Worm (Caenorhabditis elegans) whole organism, L1 larva: ENCODE measurements around the gene algn-6.

Experiments used
- C34B4.2 ChIP-seq: sonication (generic microtip); optimal IDR thresholded peaks from 2 replicates; lab custom pipeline; 2017; ENCODE audit warnings: mild to moderate bottlenecking, missing genetic modification characterization, missing compliant biosample characterization
- F16B12.6 ChIP-seq: fragments of 150-350 bp; optimal IDR thresholded peaks from 2 replicates; lab custom pipeline; 2014; ENCODE audit warnings: missing biosample characterization, missing genetic modification characterization
- aly-2 ChIP-seq: fragments of 150-350 bp; optimal IDR thresholded peaks from 2 replicates; lab custom pipeline; 2014; ENCODE audit warnings: missing biosample characterization, missing genetic modification characterization
- ama-1 ChIP-seq: fragments of 150-350 bp; optimal IDR thresholded peaks from 2 replicates; lab custom pipeline; 2014
- blmp-1 ChIP-seq: fragments of 150-350 bp; optimal IDR thresholded peaks from 2 replicates; lab custom pipeline; 2014; ENCODE audit warnings: missing biosample characterization, missing genetic modification characterization
- ceh-8 ChIP-seq: fragments of 200-800 bp; sonication (Bioruptor generic); optimal IDR thresholded peaks from 2 replicates; lab custom pipeline; 2018; ENCODE audit warnings: mild to moderate bottlenecking, missing genetic modification characterization, moderate library complexity, missing compliant biosample characterization
- ceh-88 ChIP-seq: fragments of 200-800 bp; sonication (Bioruptor generic); IDR thresholded peaks from 2 replicates; pipeline ENCODE4 v1.3.6; 2022; ENCODE audit warnings: missing genetic modification characterization, missing compliant biosample characterization
- dpl-1 ChIP-seq, 3 experiments: fragments of 150-350 bp in 2 of 3; sonication (generic microtip) in 1 of 3; optimal IDR thresholded peaks; 2 replicates each; lab custom pipeline; 2014 to 2017; ENCODE audit warnings: missing biosample characterization in 3 of 3, missing genetic modification characterization in 3 of 3, missing genetic modification reagents in 3 of 3
- dsc-1 ChIP-seq: sonication (generic microtip); optimal IDR thresholded peaks from 2 replicates; lab custom pipeline; 2016; ENCODE audit warnings: mild to moderate bottlenecking, missing genetic modification characterization, missing compliant biosample characterization
- efl-1 ChIP-seq, 4 experiments: fragments of 150-350 bp; optimal IDR thresholded peaks in 3 of 4; peaks in 1 of 4; 1 replicate in 1 of 4; 2 replicates in 3 of 4; lab custom pipeline; 2014; ENCODE audit warnings: missing biosample characterization in 2 of 4, missing genetic modification characterization in 2 of 4, missing genetic modification reagents in 2 of 4
- efl-3 ChIP-seq: fragments of 200-800 bp; sonication (Bioruptor generic); optimal IDR thresholded peaks from 2 replicates; lab custom pipeline; 2018; ENCODE audit warnings: mild to moderate bottlenecking, missing genetic modification characterization, missing compliant biosample characterization
- egl-13 ChIP-seq: sonication (generic microtip); optimal IDR thresholded peaks from 2 replicates; lab custom pipeline; 2016; ENCODE audit warnings: missing genotype, missing genetic modification reagents, missing genetic modification characterization, missing compliant biosample characterization
- elt-2 ChIP-seq: sonication (generic microtip); optimal IDR thresholded peaks from 2 replicates; lab custom pipeline; 2016; ENCODE audit warnings: missing genetic modification characterization, mild to moderate bottlenecking, inconsistent platforms, missing compliant biosample characterization, missing genetic modification reagents
- elt-3 ChIP-seq, 6 experiments: fragments of 150-350 bp in 1 of 6; sonication (generic microtip); optimal IDR thresholded peaks; 2 replicates each; lab custom pipeline; 2017 to 2018; ENCODE audit warnings: missing biosample characterization in 6 of 6, missing genetic modification characterization in 6 of 6, inconsistent platforms in 1 of 6
- fkh-4 ChIP-seq: sonication (generic microtip); optimal IDR thresholded peaks from 2 replicates; lab custom pipeline; 2016; ENCODE audit warnings: missing compliant biosample characterization, missing genetic modification characterization, borderline replicate concordance
- hlh-17 ChIP-seq: fragments of 200-800 bp; sonication (Bioruptor generic); optimal IDR thresholded peaks from 2 replicates; lab custom pipeline; 2018; ENCODE audit warnings: missing genetic modification characterization, mild to moderate bottlenecking, missing compliant biosample characterization, moderate library complexity, borderline replicate concordance
- lin-14 ChIP-seq: fragments of 200-800 bp; sonication (Bioruptor generic); optimal IDR thresholded peaks from 2 replicates; lab custom pipeline; 2018; ENCODE audit warnings: mild to moderate bottlenecking, missing genetic modification characterization, moderate library complexity, missing compliant biosample characterization
- lin-15B ChIP-seq: fragments of 150-350 bp; sonication (generic microtip); optimal IDR thresholded peaks from 3 replicates; lab custom pipeline; 2014; ENCODE audit warnings: missing biosample characterization, missing genetic modification characterization
- lin-35 ChIP-seq, 2 experiments: fragments of 150-350 bp; optimal IDR thresholded peaks; 2 replicates each; lab custom pipeline; 2014; ENCODE audit warnings: missing biosample characterization in 2 of 2, missing genetic modification characterization in 2 of 2, missing genetic modification reagents in 2 of 2
- lin-39 ChIP-seq: fragments of 150-350 bp; optimal IDR thresholded peaks from 2 replicates; lab custom pipeline; 2014; ENCODE audit warnings: missing biosample characterization, missing genetic modification reagents, missing genetic modification characterization
- lsy-2 ChIP-seq, 2 experiments: fragments of 150-350 bp; optimal IDR thresholded peaks; 2 replicates each; lab custom pipeline; 2014; ENCODE audit warnings: missing biosample characterization in 2 of 2, missing genetic modification characterization in 2 of 2
- mab-9 ChIP-seq: fragments of 200-800 bp; sonication (Bioruptor generic); IDR thresholded peaks from 2 replicates; pipeline ENCODE4 v1.3.6; 2022; ENCODE audit warnings: missing genetic modification reagents, missing genetic modification characterization, missing compliant biosample characterization
- mef-2 ChIP-seq: fragments of 150-350 bp; optimal IDR thresholded peaks from 2 replicates; lab custom pipeline; 2014; ENCODE audit warnings: missing biosample characterization, missing genetic modification characterization
- mep-1 ChIP-seq: fragments of 150-350 bp; optimal IDR thresholded peaks from 2 replicates; lab custom pipeline; 2014; ENCODE audit warnings: missing biosample characterization, missing genetic modification characterization
- nhr-20 ChIP-seq: sonication (generic microtip); optimal IDR thresholded peaks from 2 replicates; lab custom pipeline; 2016; ENCODE audit warnings: mild to moderate bottlenecking, missing genetic modification characterization, missing compliant biosample characterization
- nhr-77 ChIP-seq: fragments of 150-350 bp; optimal IDR thresholded peaks from 2 replicates; lab custom pipeline; 2014; ENCODE audit warnings: missing biosample characterization, missing genetic modification characterization
- pag-3 ChIP-seq: sonication (generic microtip); optimal IDR thresholded peaks from 2 replicates; lab custom pipeline; 2017; ENCODE audit warnings: missing genetic modification characterization, mild to moderate bottlenecking, missing compliant biosample characterization, antibody characterized with exemption, borderline replicate concordance; ENCODE audit not compliant: insufficient read depth
- pqm-1 ChIP-seq: sonication (generic microtip); optimal IDR thresholded peaks from 3 replicates; lab custom pipeline; 2017; ENCODE audit warnings: missing biosample characterization, missing genetic modification characterization
- rnt-1 ChIP-seq: sonication (generic microtip); optimal IDR thresholded peaks from 2 replicates; lab custom pipeline; 2016; ENCODE audit warnings: mild to moderate bottlenecking, missing genetic modification characterization, moderate library complexity, missing compliant biosample characterization
- skn-1 ChIP-seq: fragments of 150-350 bp; optimal IDR thresholded peaks from 2 replicates; lab custom pipeline; 2014; ENCODE audit warnings: missing biosample characterization, missing genetic modification characterization
- snu-23 ChIP-seq: sonication (generic microtip); optimal IDR thresholded peaks from 2 replicates; lab custom pipeline; 2016; ENCODE audit warnings: missing genetic modification characterization, missing compliant biosample characterization
- sox-4 ChIP-seq: sonication (generic microtip); optimal IDR thresholded peaks from 2 replicates; lab custom pipeline; 2016; ENCODE audit warnings: missing genetic modification characterization, missing compliant biosample characterization
- unc-62 ChIP-seq: fragments of 150-350 bp; optimal IDR thresholded peaks from 2 replicates; lab custom pipeline; 2014; ENCODE audit warnings: missing biosample characterization, missing genetic modification reagents, missing genetic modification characterization
- vab-15 ChIP-seq: sonication (generic microtip); optimal IDR thresholded peaks from 2 replicates; lab custom pipeline; 2017; ENCODE audit warnings: missing genotype, mild to moderate bottlenecking, missing genetic modification characterization, missing compliant biosample characterization
- ztf-11 ChIP-seq, 2 experiments: sonication (generic microtip); optimal IDR thresholded peaks; 2 replicates each; lab custom pipeline; 2016 to 2017; ENCODE audit warnings: missing genetic modification characterization in 2 of 2, missing biosample characterization in 1 of 2, missing compliant biosample characterization in 1 of 2

algn-6 gene

ce11 chrII:8028730-8029129 is 10.9 kb upstream of the algn-6 start:
- TF ChIP-seq dpl-1 (GFP tag; optimal IDR thresholded peaks at IDR 0.05; lab: Kevin White, UChicago) (peak; percentile 28 to 50 (median 35)), efl-3 (GFP tag; lab: Kevin White, UChicago) (no peak), efl-1 (optimal IDR thresholded peaks at IDR 0.05; lab: Kevin White, UChicago) (peak; percentile 33 to 38), efl-1 (GFP tag; optimal IDR thresholded peaks at IDR 0.05 in 1 of 2; lab: Kevin White, UChicago) (peak; percentile 59 to 95)

ce11 chrII:8032657-8033056 is 6.9 kb upstream of the algn-6 start, which contains the start of gene nrf-6:
TSS of gene nrf-6 (minus strand) at chrII:8032708.
- TF ChIP-seq mef-2 (tag; lab: Kevin White, UChicago) = no peak
- TF ChIP-seq nhr-77 = no peak
- TF ChIP-seq elt-2 (tag; lab: Kevin White, UChicago) = peak; percentile 53

ce11 chrII:8034008-8034407 is 5.6 kb upstream of the algn-6 start:
- TF ChIP-seq efl-1 (optimal IDR thresholded peaks at IDR 0.05; lab: Kevin White, UChicago) (no peak), efl-1 (GFP tag; optimal IDR thresholded peaks at IDR 0.05 in 1 of 2; lab: Kevin White, UChicago) (peak in 1 of 2 experiments; percentile 16), fkh-4 (tag; lab: Kevin White, UChicago) (no peak), skn-1 (tag; lab: Kevin White, UChicago) (no peak), blmp-1 (tag; lab: Kevin White, UChicago) (peak; percentile 26), dsc-1 (tag; lab: Kevin White, UChicago) (no peak), egl-13 (no peak), rnt-1 (tag; lab: Kevin White, UChicago) (no peak), snu-23 (GFP tag; lab: Kevin White, UChicago) (no peak), sox-4 (tag; lab: Kevin White, UChicago) (no peak), lin-14 (GFP tag; lab: Kevin White, UChicago) (peak; percentile 51), hlh-17 (GFP tag; lab: Kevin White, UChicago) (no peak), lin-35 (GFP tag; optimal IDR thresholded peaks at IDR 0.05; lab: Kevin White, UChicago) (peak in 1 of 2 experiments; percentile 21), lsy-2 (tag; optimal IDR thresholded peaks at IDR 0.05; lab: Kevin White, UChicago) (peak in 1 of 2 experiments; percentile 8), C34B4.2 (tag; lab: Kevin White, UChicago) (no peak), mep-1 (tag; lab: Kevin White, UChicago) (peak; percentile 6), elt-3 (tag; optimal IDR thresholded peaks at IDR 0.05; lab: Kevin White, UChicago) (no peak), ceh-88 (GFP tag; lab: Robert Waterston, UW) (no peak), nhr-20 (tag; lab: Kevin White, UChicago) (no peak), ama-1 (lab: Kevin White, UChicago) (no peak), elt-2 (tag; lab: Kevin White, UChicago) (no peak), F16B12.6 (tag; lab: Kevin White, UChicago) (no peak), ceh-8 (GFP tag; lab: Kevin White, UChicago) (no peak)

- TF ChIP-seq lin-15B (tag; lab: Kevin White, UChicago) = no peak
- TF ChIP-seq mab-9 (GFP tag; lab: Robert Waterston, UW) = no peak
- TF ChIP-seq lin-14 (GFP tag; lab: Kevin White, UChicago) = no peak
- no peak for TF ChIP-seq vab-15 (tag; lab: Kevin White, UChicago)
- TF ChIP-seq pag-3 = no peak
Observed at ce11 chrII:8034617-8035016, 5.0 kb upstream of the algn-6 start.

ce11 chrII:8035667-8036066 is 3.9 kb upstream of the algn-6 start, which contains the start of gene sap-49:
TSS of gene sap-49 (minus strand) at chrII:8035767.
- TF ChIP-seq unc-62 (GFP tag; lab: Kevin White, UChicago) = no peak
- TF ChIP-seq pqm-1 = no peak
- no peak for TF ChIP-seq aly-2 (tag; lab: Kevin White, UChicago)
- TF ChIP-seq ztf-11 (tag; optimal IDR thresholded peaks at IDR 0.05; lab: Kevin White, UChicago) = no peak
- no peak for TF ChIP-seq efl-3 (GFP tag; lab: Kevin White, UChicago)
- TF ChIP-seq lin-39 (tag; lab: Kevin White, UChicago) = no peak
